Worm (Caenorhabditis elegans): Measurements from ENCODE around the gene T11F9.14.

DNA sequence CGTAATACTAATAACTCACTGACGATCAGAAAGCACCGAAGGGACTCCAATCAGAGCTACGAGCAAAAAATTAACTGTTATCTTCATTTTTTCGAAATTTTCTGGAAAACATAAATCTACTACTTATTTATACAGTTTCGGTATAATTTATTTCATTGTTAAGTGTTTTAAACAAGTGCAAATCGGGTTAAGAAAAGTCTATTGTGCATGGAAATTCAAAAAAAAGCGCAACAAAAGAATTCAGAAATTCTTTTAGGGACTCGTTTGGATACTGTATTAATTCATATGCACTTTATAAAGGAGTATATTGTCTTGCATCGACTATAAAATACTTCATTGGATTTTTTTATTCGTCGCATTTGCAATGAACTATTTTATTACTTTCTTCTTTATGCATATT is 8.4 kb downstream of the T11F9.14 start, which contains the start of the genes nas-20 and nas-21:
- TF ChIP-seq unc-62 (GFP tag; optimal IDR thresholded peaks at IDR 0.05) (no peak), mep-1 (tag; optimal IDR thresholded peaks at IDR 0.05) (no peak), nhr-237 (tag; optimal IDR thresholded peaks at IDR 0.05) (no peak), M03D4.4 (tag; optimal IDR thresholded peaks at IDR 0.05) (no peak), nhr-76 (tag; optimal IDR thresholded peaks at IDR 0.05) (no peak), elt-3 (tag; optimal IDR thresholded peaks at IDR 0.05) (no peak), ceh-39 (tag; optimal IDR thresholded peaks at IDR 0.05) (no peak), snpc-4 (tag; optimal IDR thresholded peaks at IDR 0.05) (no peak)
